Worm (Caenorhabditis elegans): Measurements from ENCODE around the gene odr-1.

odr-1 gene

ce11 chrX:13596003-13596767 lies 45.4 kb upstream of the odr-1 start, which contains the start of gene F54B11.5:
Gene F54B11.5, minus strand, starts transcription at chrX:13596068.
- TF ChIP-seq nhr-6 (tag; optimal IDR thresholded peaks at IDR 0.05) (no peak), rbr-2 (tag; optimal IDR thresholded peaks at IDR 0.05) (no peak), hlh-11 (tag; optimal IDR thresholded peaks at IDR 0.05) (peak; percentile 60), ceh-82 (tag; optimal IDR thresholded peaks at IDR 0.05) (no peak), daf-12 (tag; optimal IDR thresholded peaks at IDR 0.05) (no peak), mxl-3 (GFP tag; optimal IDR thresholded peaks at IDR 0.05) (no peak), lir-3 (tag; optimal IDR thresholded peaks at IDR 0.05) (no peak), F37D6.2 (tag; optimal IDR thresholded peaks at IDR 0.05) (no peak), saeg-2 (GFP tag; IDR thresholded peaks at IDR 0.05) (no peak), tra-1 (GFP tag; IDR thresholded peaks at IDR 0.05) (no peak), F26F4.8 (GFP tag; conservative IDR thresholded peaks at IDR 0.05) (no peak), attf-4 (tag; optimal IDR thresholded peaks at IDR 0.05) (no peak), Y75B8A.6 (GFP tag; IDR thresholded peaks at IDR 0.05) (no peak), dve-1 (tag; optimal IDR thresholded peaks at IDR 0.05; ENCODE audit: insufficient read depth) (peak; percentile 24), nhr-28 (tag; optimal IDR thresholded peaks at IDR 0.05) (no peak), T20F7.1 (GFP tag; optimal IDR thresholded peaks at IDR 0.05) (peak; percentile 96), mep-1 (tag; optimal IDR thresholded peaks at IDR 0.05) (peak; percentile 59), sdz-12 (GFP tag; optimal IDR thresholded peaks at IDR 0.05) (no peak), ztf-7 (tag; optimal IDR thresholded peaks at IDR 0.05) (no peak), pqm-1 (tag; optimal IDR thresholded peaks at IDR 0.05) (peak; percentile 37), jun-1 (tag; optimal IDR thresholded peaks at IDR 0.05) (no peak), ZK546.5 (tag; optimal IDR thresholded peaks at IDR 0.05) (no peak), hlh-30 (tag; optimal IDR thresholded peaks at IDR 0.05; ENCODE audit: insufficient read depth) (peak; percentile 97), daf-16 (GFP tag; optimal IDR thresholded peaks at IDR 0.05) (no peak), daf-16 (tag; optimal IDR thresholded peaks at IDR 0.05) (peak; percentile 44), egl-43 (GFP tag; IDR thresholded peaks at IDR 0.05) (no peak), F10B5.3 (tag; optimal IDR thresholded peaks at IDR 0.05) (no peak), ctbp-1 (GFP tag; IDR thresholded peaks at IDR 0.05) (no peak), pha-4 (GFP tag; IDR thresholded peaks at IDR 0.05) (no peak), pha-4 (tag; optimal IDR thresholded peaks at IDR 0.05) (no peak), hmg-1.1 (GFP tag; IDR thresholded peaks at IDR 0.05) (peak; percentile 51; the same call in 1 of the 2 replicates), madf-9 (GFP tag; conservative IDR thresholded peaks at IDR 0.05) (no peak), lsy-2 (tag; optimal IDR thresholded peaks at IDR 0.05) (peak in 1 of 2 experiments; percentile 63), nhr-42 (GFP tag; IDR thresholded peaks at IDR 0.05) (no peak), dpl-1 (GFP tag; optimal IDR thresholded peaks at IDR 0.05) (peak; percentile 34), nhr-111 (GFP tag; optimal IDR thresholded peaks at IDR 0.05) (no peak), unc-130 (GFP tag; optimal IDR thresholded peaks at IDR 0.05) (no peak), spr-1 (tag; optimal IDR thresholded peaks at IDR 0.05) (no peak), lin-29 (GFP tag; IDR thresholded peaks at IDR 0.05) (no peak), mes-2 (tag; optimal IDR thresholded peaks at IDR 0.05; ENCODE audit: poor library complexity, severe bottlenecking) (peak; percentile 60), snpc-1.2 (GFP tag; IDR thresholded peaks at IDR 0.05) (no peak), mdl-1 (tag; optimal IDR thresholded peaks at IDR 0.05) (peak in 1 of 2 experiments; percentile 25), zip-2 (tag; optimal IDR thresholded peaks at IDR 0.05) (no peak)

Data from whole organism, L4 larva.